Worm (Caenorhabditis elegans): Measurements from ENCODE around the gene T26A5.8.

DNA sequence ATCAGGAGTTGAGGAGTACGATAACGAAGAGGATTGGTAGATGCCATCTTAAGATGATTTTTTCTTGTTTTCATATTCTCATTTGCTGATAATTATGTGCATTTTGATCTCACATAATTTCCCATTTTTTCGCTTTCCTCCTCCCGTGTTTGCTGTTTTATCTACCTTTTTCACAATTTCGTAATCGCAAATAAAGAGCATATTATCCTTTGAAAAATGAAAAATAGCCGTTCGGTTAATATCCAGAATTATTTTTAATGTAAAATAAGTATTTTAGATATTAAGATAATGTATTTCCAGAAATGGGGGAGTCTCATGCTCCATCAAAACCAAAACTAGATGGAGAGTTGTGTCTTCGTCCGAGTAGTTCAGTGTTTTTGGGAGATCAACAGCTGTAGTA is 29.7 kb downstream of the T26A5.8 start, which contains the start of gene vps-16:
- TF ChIP-seq nfya-1 (tag; optimal IDR thresholded peaks at IDR 0.05) = no peak
- TF ChIP-seq unc-42 (tag; optimal IDR thresholded peaks at IDR 0.05) = no peak
- TF ChIP-seq pax-1 (tag; optimal IDR thresholded peaks at IDR 0.05) = no peak
- no peak for TF ChIP-seq lim-6 (tag; optimal IDR thresholded peaks at IDR 0.05)
